Fruit fly (Drosophila melanogaster) whole organism, wandering third instar larva: ENCODE measurements around the gene Sec5.

Experiments
- Abd-B ChIP-seq: fragments of >200 bp; optimal IDR thresholded peaks from 2 replicates; lab custom pipeline; 2017; ENCODE audit warnings: missing biosample characterization, missing genetic modification characterization
- Mio ChIP-seq: sonication (Bioruptor generic); optimal IDR thresholded peaks from 2 replicates; lab custom pipeline; 2016; ENCODE audit warnings: missing biosample characterization, missing genetic modification characterization
- foxo ChIP-seq, 2 experiments: fragments of 200-800 bp; sonication (Bioruptor generic); optimal IDR thresholded peaks; 2 replicates in 1 of 2; 3 replicates in 1 of 2; lab custom pipeline; 2016 to 2017; ENCODE audit warnings: missing biosample characterization in 2 of 2, missing genetic modification characterization in 2 of 2
- lola ChIP-seq: fragments of >200 bp; optimal IDR thresholded peaks from 2 replicates; lab custom pipeline; 2017; ENCODE audit warnings: missing biosample characterization, missing genetic modification characterization
- usp ChIP-seq: fragments of >200 bp; optimal IDR thresholded peaks from 2 replicates; lab custom pipeline; 2017; ENCODE audit warnings: missing biosample characterization, missing genetic modification characterization

DNA sequence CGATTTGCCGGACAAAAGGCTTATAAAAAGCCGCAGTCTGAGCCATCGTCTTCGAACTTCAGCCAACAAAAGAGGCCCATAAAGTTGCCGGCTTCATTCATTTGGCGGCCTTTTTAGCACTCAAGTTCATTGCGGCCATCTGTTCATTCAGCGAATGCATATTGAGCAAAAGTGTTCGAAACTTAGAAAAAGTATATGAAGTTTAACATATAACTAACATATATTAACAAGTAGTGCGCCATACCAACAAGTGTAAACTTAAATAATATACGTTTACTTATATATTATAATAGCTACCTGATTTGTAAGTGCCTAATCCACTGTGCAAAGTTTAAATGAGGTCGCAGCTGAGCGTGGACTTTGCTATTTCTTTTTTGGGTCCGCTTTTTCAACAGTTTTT is 20.8 kb upstream of the Sec5 start:
- TF ChIP-seq lola (GFP tag; lab: Kevin White, UChicago) (no peak), foxo (GFP tag; optimal IDR thresholded peaks at IDR 0.05; lab: Kevin White, UChicago) (no peak), Mio (GFP tag; lab: Kevin White, UChicago) (no peak), Abd-B (no peak), usp (no peak)
